Fruit fly (Drosophila melanogaster) whole organism, embryonic: ENCODE measurements around the gene CG7213.
A peak's percentile ranks its signal among the peaks of the same experiment; 100 is the strongest.

ENCODE experiments used
- CG10366 ChIP-seq: fragments of 200-800 bp; sonication (Bioruptor generic); IDR thresholded peaks from 2 replicates; pipeline ENCODE4 v1.3.6; 2022; ENCODE audit warnings: missing biosample characterization, missing genetic modification characterization
- CG10543 ChIP-seq: fragments of 200-800 bp; sonication (Bioruptor generic); optimal IDR thresholded peaks from 3 replicates; lab custom pipeline; 2017; ENCODE audit warnings: missing biosample characterization, mild to moderate bottlenecking, missing genetic modification characterization, moderate library complexity
- CG11560 ChIP-seq: fragments of 200-800 bp; sonication (Bioruptor generic); IDR thresholded peaks from 3 replicates; pipeline ENCODE4 v1.3.6; 2022; ENCODE audit warnings: missing biosample characterization, missing genetic modification characterization
- CG11695 ChIP-seq: fragments of 200-800 bp; sonication (Bioruptor generic); IDR thresholded peaks from 3 replicates; pipeline ENCODE4 v1.3.6; 2022; ENCODE audit warnings: missing biosample characterization, missing genetic modification characterization
- CG11723 ChIP-seq: fragments of 200-800 bp; sonication (Bioruptor generic); optimal IDR thresholded peaks from 2 replicates; lab custom pipeline; 2017; ENCODE audit warnings: missing biosample characterization, mild to moderate bottlenecking, missing genetic modification characterization
- CG14860 ChIP-seq: fragments of 200-800 bp; sonication (Bioruptor generic); IDR thresholded peaks from 3 replicates; pipeline ENCODE4 v1.3.6; 2022; ENCODE audit warnings: missing biosample characterization, missing genetic modification characterization; ENCODE audit not compliant: partially characterized antibody
- CG15011 ChIP-seq: fragments of 200-800 bp; sonication (Bioruptor generic); optimal IDR thresholded peaks from 3 replicates; lab custom pipeline; 2018; ENCODE audit warnings: missing biosample characterization, mild to moderate bottlenecking, missing genetic modification characterization
- CG15073 ChIP-seq: fragments of 200-800 bp; sonication (Bioruptor generic); optimal IDR thresholded peaks from 2 replicates; lab custom pipeline; 2016; ENCODE audit warnings: missing biosample characterization, missing genetic modification characterization
- CG15514 ChIP-seq: fragments of 200-800 bp; sonication (Bioruptor generic); optimal IDR thresholded peaks from 3 replicates; lab custom pipeline; 2017; ENCODE audit warnings: missing biosample characterization, missing genetic modification characterization, mild to moderate bottlenecking, moderate library complexity, missing genetic modification reagents
- CG17328 ChIP-seq: fragments of 200-800 bp; sonication (Bioruptor generic); IDR thresholded peaks from 2 replicates; pipeline ENCODE4 v1.3.6; 2022; ENCODE audit warnings: missing biosample characterization, missing genetic modification characterization
- CG17385 ChIP-seq: fragments of 200-800 bp; sonication (Bioruptor generic); optimal IDR thresholded peaks from 3 replicates; lab custom pipeline; 2018; ENCODE audit warnings: missing biosample characterization, mild to moderate bottlenecking, missing genetic modification characterization
- CG2889 ChIP-seq: fragments of 200-800 bp; sonication (Bioruptor generic); IDR thresholded peaks from 3 replicates; pipeline ENCODE4 v1.3.6; 2022; ENCODE audit warnings: missing biosample characterization, missing genetic modification characterization
- CG30403 ChIP-seq: fragments of 200-800 bp; sonication (Bioruptor generic); optimal IDR thresholded peaks from 3 replicates; lab custom pipeline; 2016; ENCODE audit warnings: missing biosample characterization, missing genetic modification characterization
- CG31388 ChIP-seq: fragments of 200-800 bp; sonication (Bioruptor generic); optimal IDR thresholded peaks from 2 replicates; lab custom pipeline; 2016; ENCODE audit warnings: missing biosample characterization, missing genetic modification characterization
- CG32532 ChIP-seq: fragments of 200-800 bp; sonication (Bioruptor generic); IDR thresholded peaks from 2 replicates; pipeline ENCODE4 v1.3.6; 2022; ENCODE audit warnings: missing biosample characterization, missing genetic modification characterization
- CG8359 ChIP-seq: fragments of 200-800 bp; sonication (Bioruptor generic); optimal IDR thresholded peaks from 2 replicates; lab custom pipeline; 2017; ENCODE audit warnings: missing biosample characterization, mild to moderate bottlenecking, missing genetic modification characterization, borderline replicate concordance
- CG9727 ChIP-seq: fragments of 200-800 bp; sonication (Bioruptor generic); optimal IDR thresholded peaks from 3 replicates; lab custom pipeline; 2017; ENCODE audit warnings: missing biosample characterization, mild to moderate bottlenecking, missing genetic modification characterization
- D19B ChIP-seq: fragments of 200-800 bp; sonication (Bioruptor generic); optimal IDR thresholded peaks from 2 replicates; lab custom pipeline; 2017; ENCODE audit warnings: missing biosample characterization, mild to moderate bottlenecking, missing genetic modification characterization
- Dek ChIP-seq: fragments of 200-800 bp; sonication (Bioruptor generic); optimal IDR thresholded peaks from 3 replicates; lab custom pipeline; 2019; ENCODE audit warnings: missing biosample characterization, mild to moderate bottlenecking, missing genetic modification characterization, moderate library complexity
- Dll ChIP-seq: fragments of 200-800 bp; sonication (Bioruptor generic); IDR thresholded peaks from 4 replicates; pipeline ENCODE4 v1.3.6; 2022; ENCODE audit warnings: missing biosample characterization, missing genetic modification characterization; ENCODE audit not compliant: partially characterized antibody
- Doc3 ChIP-seq: fragments of 200-800 bp; sonication (Bioruptor generic); IDR thresholded peaks from 3 replicates; pipeline ENCODE4 v1.3.6; 2022; ENCODE audit warnings: missing biosample characterization, missing genetic modification characterization; ENCODE audit not compliant: partially characterized antibody
- E2f2 ChIP-seq: fragments of 200-800 bp; sonication (Bioruptor generic); IDR thresholded peaks from 2 replicates; pipeline ENCODE4 v1.3.6; 2022; ENCODE audit warnings: missing biosample characterization, missing genetic modification characterization
- Fer3 ChIP-seq: fragments of 200-800 bp; sonication (Bioruptor generic); optimal IDR thresholded peaks from 2 replicates; lab custom pipeline; 2018; ENCODE audit warnings: missing biosample characterization, mild to moderate bottlenecking, missing genetic modification characterization, moderate library complexity
- H15 ChIP-seq: fragments of 200-800 bp; sonication (Bioruptor generic); IDR thresholded peaks from 3 replicates; pipeline ENCODE4 v1.3.6; 2022; ENCODE audit warnings: missing biosample characterization, missing genetic modification characterization
- HmgD ChIP-seq: fragments of 200-800 bp; sonication (Bioruptor generic); optimal IDR thresholded peaks from 3 replicates; lab custom pipeline; 2016; ENCODE audit warnings: missing biosample characterization, missing genetic modification characterization
- Hmr ChIP-seq: fragments of 200-800 bp; sonication (Bioruptor generic); optimal IDR thresholded peaks from 3 replicates; lab custom pipeline; 2017; ENCODE audit warnings: mild to moderate bottlenecking, missing biosample characterization, missing genetic modification reagents, missing genetic modification characterization
- Neu2 ChIP-seq: fragments of 200-800 bp; sonication (Bioruptor generic); optimal IDR thresholded peaks from 3 replicates; lab custom pipeline; 2016; ENCODE audit warnings: missing biosample characterization, missing genetic modification characterization, borderline replicate concordance
- Nf-YA ChIP-seq: fragments of 200-800 bp; sonication (Bioruptor generic); IDR thresholded peaks from 2 replicates; pipeline ENCODE4 v1.3.6; 2022; ENCODE audit warnings: missing biosample characterization, missing genetic modification characterization
- Nf-YB ChIP-seq: fragments of 200-800 bp; sonication (Bioruptor generic); optimal IDR thresholded peaks from 3 replicates; lab custom pipeline; 2019; ENCODE audit warnings: missing biosample characterization, mild to moderate bottlenecking, missing genetic modification characterization, moderate library complexity
- Oaz ChIP-seq: fragments of 200-800 bp; sonication (Bioruptor generic); IDR thresholded peaks from 2 replicates; pipeline ENCODE4 v1.3.6; 2022; ENCODE audit warnings: missing biosample characterization, missing genetic modification characterization
- Pdp1 ChIP-seq, 2 experiments: fragments of 200-800 bp; sonication (Bioruptor generic); optimal IDR thresholded peaks; 3 replicates each; lab custom pipeline; 2016; ENCODE audit warnings: missing biosample characterization in 2 of 2, missing genetic modification characterization in 2 of 2, mild to moderate bottlenecking in 1 of 2, moderate library complexity in 1 of 2
- Xrp1 ChIP-seq: fragments of 200-800 bp; sonication (Bioruptor generic); IDR thresholded peaks from 2 replicates; pipeline ENCODE4 v1.3.6; 2022; ENCODE audit warnings: missing biosample characterization, missing genetic modification characterization
- corto ChIP-seq: fragments of 200-800 bp; sonication (Bioruptor generic); optimal IDR thresholded peaks from 2 replicates; lab custom pipeline; 2016; ENCODE audit warnings: missing biosample characterization, mild to moderate bottlenecking, missing genetic modification characterization, moderate library complexity
- cwo ChIP-seq: fragments of 200-800 bp; sonication (Bioruptor generic); optimal IDR thresholded peaks from 3 replicates; lab custom pipeline; 2017; ENCODE audit warnings: missing biosample characterization, missing genetic modification characterization, mild to moderate bottlenecking, moderate library complexity, missing genetic modification reagents
- esg ChIP-seq: fragments of 200-800 bp; sonication (Bioruptor generic); conservative IDR thresholded peaks from 2 replicates; pipeline ENCODE4 v1.3.6; 2022; ENCODE audit warnings: missing biosample characterization, missing genetic modification characterization
- fd102C ChIP-seq: fragments of 200-800 bp; sonication (Bioruptor generic); optimal IDR thresholded peaks from 2 replicates; lab custom pipeline; 2018; ENCODE audit warnings: missing biosample characterization, mild to moderate bottlenecking, missing genetic modification characterization, moderate library complexity
- fd64A ChIP-seq: fragments of 200-800 bp; sonication (Bioruptor generic); optimal IDR thresholded peaks from 3 replicates; lab custom pipeline; 2018; ENCODE audit warnings: missing biosample characterization, mild to moderate bottlenecking, missing genetic modification characterization
- ftz-f1 ChIP-seq: fragments of 200-800 bp; sonication (Bioruptor generic); optimal IDR thresholded peaks from 2 replicates; lab custom pipeline; 2016; ENCODE audit warnings: missing biosample characterization, missing genetic modification characterization
- lov ChIP-seq, 2 experiments: fragments of 200-800 bp in 1 of 2; fragments of >200 bp in 1 of 2; sonication (Bioruptor generic) in 1 of 2; IDR thresholded peaks in 1 of 2; optimal IDR thresholded peaks in 1 of 2; 2 replicates in 1 of 2; 3 replicates in 1 of 2; pipeline versions ENCODE4 v1.3.6 to Lab custom; 2017 to 2022; ENCODE audit warnings: missing biosample characterization in 1 of 2, missing genetic modification characterization in 1 of 2
- pan ChIP-seq, 4 experiments: fragments of >200 bp in 3 of 4; fragments of 200-800 bp in 1 of 4; sonication (Bioruptor generic) in 1 of 4; optimal IDR thresholded peaks in 3 of 4; IDR thresholded peaks in 1 of 4; 2 replicates each; pipeline versions ENCODE4 v1.3.6 to Lab custom; 2017 to 2022; ENCODE audit warnings: missing biosample characterization in 2 of 4, missing genetic modification characterization in 2 of 4, mixed read lengths in 1 of 4
- ranshi ChIP-seq: fragments of 200-800 bp; sonication (Bioruptor generic); IDR thresholded peaks from 2 replicates; pipeline ENCODE4 v1.3.6; 2022; ENCODE audit warnings: missing biosample characterization, missing genetic modification characterization
- run ChIP-seq: fragments of 200-800 bp; sonication (Bioruptor generic); optimal IDR thresholded peaks from 3 replicates; lab custom pipeline; 2018; ENCODE audit warnings: missing biosample characterization, mild to moderate bottlenecking, missing genetic modification characterization
- sens-2 ChIP-seq: fragments of 200-800 bp; sonication (Bioruptor generic); IDR thresholded peaks from 2 replicates; pipeline ENCODE4 v1.3.6; 2022; ENCODE audit warnings: missing biosample characterization, missing genetic modification characterization
- trem ChIP-seq: fragments of 200-800 bp; optimal IDR thresholded peaks from 3 replicates; lab custom pipeline; 2019; ENCODE audit warnings: missing biosample characterization, mild to moderate bottlenecking, missing genetic modification characterization, moderate library complexity
- tup ChIP-seq: fragments of 200-800 bp; sonication (Bioruptor generic); optimal IDR thresholded peaks from 2 replicates; lab custom pipeline; 2016; ENCODE audit warnings: missing biosample characterization, mild to moderate bottlenecking, missing genetic modification characterization, moderate library complexity

The CG7213 gene

DNA sequence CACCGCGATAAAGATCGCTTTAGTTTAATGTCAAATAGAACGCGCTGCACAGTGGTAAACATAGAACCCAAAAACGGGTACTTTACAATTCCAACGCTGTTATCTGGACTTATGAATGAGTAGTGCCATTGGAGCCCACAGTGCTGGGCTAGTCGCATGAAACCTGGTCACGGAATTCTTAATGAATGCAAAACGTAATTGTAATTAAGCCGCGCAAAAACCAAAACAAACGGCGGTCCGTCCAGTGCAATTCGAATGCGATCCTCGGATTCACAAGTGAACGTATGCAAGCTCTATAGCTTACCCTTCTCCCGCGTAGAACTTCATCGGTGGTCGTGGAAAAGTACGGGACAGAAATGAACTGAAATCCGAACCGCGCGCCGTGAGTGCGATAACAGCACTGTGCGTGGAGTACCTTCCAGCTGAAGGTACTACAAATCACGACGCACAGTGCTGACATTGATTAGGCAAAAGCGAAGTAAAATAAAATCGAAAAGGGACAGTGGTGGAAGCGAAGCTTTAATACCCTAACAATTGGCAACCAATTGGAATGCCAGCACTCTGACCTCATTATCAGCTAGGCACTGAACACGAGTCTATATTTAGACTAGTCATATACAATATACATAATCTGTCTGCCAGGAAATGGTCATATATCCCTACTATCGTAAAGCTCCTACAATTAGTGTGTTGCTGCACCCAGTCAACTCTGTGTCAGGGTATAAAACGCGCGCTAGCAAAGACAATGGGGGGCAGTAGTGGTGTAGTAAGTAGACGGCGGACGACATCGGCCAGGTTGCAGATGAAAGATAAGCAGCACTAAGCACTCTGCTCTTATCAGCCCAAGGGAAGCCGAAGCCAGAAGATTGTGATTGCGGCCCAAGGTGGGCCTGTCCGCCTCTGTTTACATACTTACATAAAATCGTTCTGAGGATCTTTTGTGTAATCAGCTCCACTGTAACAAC lies 54.9 kb downstream of the CG7213 start (continued):
- peak; percentile 30; the same call in 1 of the 2 replicates for TF ChIP-seq ranshi (GFP tag; lab: Robert Waterston, UW)
- no peak for TF ChIP-seq trem (tag; lab: Kevin White, UChicago)
- TF ChIP-seq HmgD (GFP tag; lab: Kevin White, UChicago), result peak; percentile 49
- TF ChIP-seq D19B (GFP tag; lab: Kevin White, UChicago), result peak; percentile 80
- TF ChIP-seq CG10543 (GFP tag; lab: Kevin White, UChicago), result peak; percentile 92
- no peak for TF ChIP-seq CG15514
- no peak for TF ChIP-seq Neu2 (GFP tag; lab: Kevin White, UChicago)
- no peak for TF ChIP-seq Doc3 (GFP tag; lab: Robert Waterston, UW)
- 0 out of 3 replicates have a peak, but pooled peaks have one; percentile 45 for TF ChIP-seq CG2889
- peak; percentile 52 for TF ChIP-seq Nf-YB
- no peak for TF ChIP-seq CG17328 (GFP tag; lab: Robert Waterston, UW)
- 0 out of 3 replicates have a peak, but pooled peaks have one; percentile 34 for TF ChIP-seq CG11695 (GFP tag; lab: Robert Waterston, UW)
- TF ChIP-seq esg (GFP tag; lab: Robert Waterston, UW), result peak; percentile 36
- TF ChIP-seq cwo, result peak; percentile 79
- TF ChIP-seq Hmr, result peak; percentile 41
- TF ChIP-seq CG9727 (GFP tag; lab: Kevin White, UChicago), result peak; percentile 27
- no peak for TF ChIP-seq corto (GFP tag; lab: Kevin White, UChicago)
- TF ChIP-seq CG11560 (tag; lab: Robert Waterston, UW), result no peak
- peak; percentile 64; the same call in 1 of the 2 replicates for TF ChIP-seq CG32532 (GFP tag; lab: Robert Waterston, UW)
- TF ChIP-seq CG14860, result no peak
- peak; percentile 41; the same call in 1 of the 2 replicates for TF ChIP-seq Xrp1 (GFP tag; lab: Robert Waterston, UW)
- TF ChIP-seq Fer3 (tag; lab: Kevin White, UChicago), result peak; percentile 38
- no peak for TF ChIP-seq CG8359 (GFP tag; lab: Kevin White, UChicago)
- no peak for TF ChIP-seq Dll (GFP tag; lab: Robert Waterston, UW)
- no peak for TF ChIP-seq CG31388
- TF ChIP-seq CG10366, result peak; percentile 41; the same call in 1 of the 2 replicates
- peak; percentile 58 for TF ChIP-seq CG30403
- no peak for TF ChIP-seq Nf-YA
- TF ChIP-seq fd102C, result no peak
- TF ChIP-seq pan (optimal IDR thresholded peaks at IDR 0.05; lab: Kevin White, UChicago), result no peak
- peak in 1 of 2 experiments; percentile 46 for TF ChIP-seq pan (GFP tag; optimal IDR thresholded peaks at IDR 0.05 in 1 of 2, IDR thresholded peaks at IDR 0.05 in 1 of 2)
- TF ChIP-seq Pdp1 (GFP tag; optimal IDR thresholded peaks at IDR 0.05; lab: Kevin White, UChicago), result peak; percentile 60 to 97
- peak; percentile 64 for TF ChIP-seq ftz-f1 (GFP tag; lab: Kevin White, UChicago)
- no peak for TF ChIP-seq lov (optimal IDR thresholded peaks at IDR 0.05; lab: Kevin White, UChicago)
- TF ChIP-seq lov (GFP tag; IDR thresholded peaks at IDR 0.05; lab: Robert Waterston, UW), result no peak
- TF ChIP-seq run (tag; lab: Kevin White, UChicago), result no peak
- TF ChIP-seq fd64A (GFP tag; lab: Kevin White, UChicago), result peak; percentile 5
- no peak for TF ChIP-seq CG11723 (GFP tag; lab: Kevin White, UChicago)
- TF ChIP-seq CG15073, result no peak
- TF ChIP-seq tup (GFP tag; lab: Kevin White, UChicago), result peak; percentile 30
- TF ChIP-seq Dek (tag; lab: Kevin White, UChicago), result peak; percentile 17
- no peak for TF ChIP-seq CG15011 (GFP tag; lab: Kevin White, UChicago)
- TF ChIP-seq E2f2 (GFP tag; lab: Robert Waterston, UW), result no peak; the same call in 1 of the 2 replicates
- TF ChIP-seq H15 (GFP tag; lab: Robert Waterston, UW), result no peak
- TF ChIP-seq sens-2 (GFP tag; lab: Robert Waterston, UW), result peak; percentile 86
- 0 out of 2 replicates have a peak, but pooled peaks have one; percentile 30 for TF ChIP-seq Oaz (GFP tag; lab: Robert Waterston, UW)
- peak; percentile 33 for TF ChIP-seq CG17385
